Worm (Caenorhabditis elegans) whole organism, L2 larva: ENCODE data around the gene pha-2.

Experiments
- F13H6.1 ChIP-seq: sonication (generic microtip); optimal IDR thresholded peaks from 2 replicates; lab custom pipeline; 2016; ENCODE audit warnings: missing genetic modification characterization, missing compliant biosample characterization
- R02D3.7 ChIP-seq: fragments of 150-350 bp; optimal IDR thresholded peaks from 2 replicates; lab custom pipeline; 2014; ENCODE audit warnings: missing biosample characterization, missing genetic modification characterization
- ZK546.5 ChIP-seq: sonication (generic microtip); optimal IDR thresholded peaks from 2 replicates; lab custom pipeline; 2017; ENCODE audit warnings: missing biosample characterization, missing genetic modification characterization
- alr-1 ChIP-seq: fragments of 150-350 bp; optimal IDR thresholded peaks from 2 replicates; lab custom pipeline; 2014; ENCODE audit warnings: missing biosample characterization, missing genetic modification characterization
- aly-2 ChIP-seq: fragments of 150-350 bp; optimal IDR thresholded peaks from 2 replicates; lab custom pipeline; 2014; ENCODE audit warnings: missing biosample characterization, missing genetic modification characterization
- ama-1 ChIP-seq: fragments of 150-350 bp; optimal IDR thresholded peaks from 2 replicates; lab custom pipeline; 2018; ENCODE audit warnings: inconsistent platforms
- blmp-1 ChIP-seq: sonication (generic microtip); optimal IDR thresholded peaks from 2 replicates; lab custom pipeline; 2017; ENCODE audit warnings: missing genetic modification characterization, mild to moderate bottlenecking, missing compliant biosample characterization, antibody characterized with exemption, moderate library complexity; ENCODE audit not compliant: insufficient read depth
- ceh-16 ChIP-seq: fragments of 150-350 bp; optimal IDR thresholded peaks from 2 replicates; lab custom pipeline; 2014; ENCODE audit warnings: missing biosample characterization, missing genetic modification characterization
- ceh-82 ChIP-seq: fragments of 150-350 bp; optimal IDR thresholded peaks from 2 replicates; lab custom pipeline; 2014; ENCODE audit warnings: missing biosample characterization, missing genetic modification characterization
- dmd-4 ChIP-seq: sonication (generic microtip); optimal IDR thresholded peaks from 2 replicates; lab custom pipeline; 2017; ENCODE audit warnings: missing biosample characterization, missing genetic modification characterization
- egl-27 ChIP-seq: sonication (generic microtip); optimal IDR thresholded peaks from 3 replicates; lab custom pipeline; 2017; ENCODE audit warnings: missing biosample characterization, missing genetic modification reagents, missing genetic modification characterization
- elt-1 ChIP-seq: fragments of 150-350 bp; optimal IDR thresholded peaks from 2 replicates; lab custom pipeline; 2014; ENCODE audit warnings: missing biosample characterization, missing genetic modification characterization
- elt-3 ChIP-seq: sonication (generic microtip); optimal IDR thresholded peaks from 2 replicates; lab custom pipeline; 2017; ENCODE audit warnings: missing biosample characterization, missing genetic modification characterization
- fos-1 ChIP-seq: fragments of 150-350 bp; optimal IDR thresholded peaks from 2 replicates; lab custom pipeline; 2014; ENCODE audit warnings: missing biosample characterization, missing genetic modification characterization
- gmeb-1 ChIP-seq: fragments of 150-350 bp; optimal IDR thresholded peaks from 2 replicates; lab custom pipeline; 2014; ENCODE audit warnings: missing biosample characterization, missing genetic modification characterization
- lin-11 ChIP-seq: fragments of 150-350 bp; sonication (generic microtip); optimal IDR thresholded peaks from 2 replicates; lab custom pipeline; 2014; ENCODE audit warnings: missing biosample characterization, missing genetic modification characterization, inconsistent platforms, mixed read lengths
- lin-13 ChIP-seq: fragments of 150-350 bp; optimal IDR thresholded peaks from 2 replicates; lab custom pipeline; 2014; ENCODE audit warnings: missing biosample characterization, missing genetic modification reagents, missing genetic modification characterization
- lin-39 ChIP-seq: fragments of 150-350 bp; optimal IDR thresholded peaks from 2 replicates; lab custom pipeline; 2014; ENCODE audit warnings: missing biosample characterization, missing genetic modification reagents, missing genetic modification characterization
- lsy-2 ChIP-seq, 2 experiments: fragments of 150-350 bp in 1 of 2; sonication (generic microtip) in 1 of 2; optimal IDR thresholded peaks; 2 replicates each; lab custom pipeline; 2014 to 2017; ENCODE audit warnings: missing biosample characterization in 2 of 2, missing genetic modification characterization in 2 of 2
- mab-5 ChIP-seq: fragments of 150-350 bp; optimal IDR thresholded peaks from 2 replicates; lab custom pipeline; 2014; ENCODE audit warnings: missing biosample characterization, missing genetic modification characterization
- mbf-1 ChIP-seq: sonication (generic microtip); optimal IDR thresholded peaks from 2 replicates; lab custom pipeline; 2017; ENCODE audit warnings: missing biosample characterization, missing genetic modification characterization
- mdl-1 ChIP-seq, 2 experiments: fragments of 150-350 bp in 1 of 2; sonication (generic microtip) in 1 of 2; optimal IDR thresholded peaks; 2 replicates each; lab custom pipeline; 2017; ENCODE audit warnings: missing biosample characterization in 2 of 2, missing genetic modification characterization in 2 of 2
- nhr-10 ChIP-seq: sonication (generic microtip); optimal IDR thresholded peaks from 2 replicates; lab custom pipeline; 2017; ENCODE audit warnings: missing biosample characterization, missing genetic modification characterization
- nhr-11 ChIP-seq: fragments of 150-350 bp; optimal IDR thresholded peaks from 2 replicates; lab custom pipeline; 2014; ENCODE audit warnings: missing biosample characterization, missing genetic modification characterization
- nhr-12 ChIP-seq: fragments of 150-350 bp; optimal IDR thresholded peaks from 2 replicates; lab custom pipeline; 2014; ENCODE audit warnings: missing biosample characterization, missing genetic modification characterization
- nhr-129 ChIP-seq: fragments of 150-350 bp; optimal IDR thresholded peaks from 2 replicates; lab custom pipeline; 2014; ENCODE audit warnings: missing biosample characterization, missing genetic modification characterization
- nhr-21 ChIP-seq: fragments of 150-350 bp; optimal IDR thresholded peaks from 2 replicates; lab custom pipeline; 2014; ENCODE audit warnings: missing biosample characterization, missing genetic modification characterization
- nhr-23 ChIP-seq: fragments of 150-350 bp; optimal IDR thresholded peaks from 2 replicates; lab custom pipeline; 2014; ENCODE audit warnings: missing biosample characterization, missing genetic modification reagents, missing genetic modification characterization
- nhr-237 ChIP-seq: fragments of 150-350 bp; optimal IDR thresholded peaks from 2 replicates; lab custom pipeline; 2014; ENCODE audit warnings: missing biosample characterization, missing genetic modification characterization
- nhr-25 ChIP-seq: fragments of 150-350 bp; sonication (generic microtip); optimal IDR thresholded peaks from 3 replicates; lab custom pipeline; 2014; ENCODE audit warnings: missing biosample characterization, missing genetic modification characterization
- nhr-6 ChIP-seq: fragments of 150-350 bp; optimal IDR thresholded peaks from 2 replicates; lab custom pipeline; 2014; ENCODE audit warnings: missing biosample characterization, missing genetic modification characterization
- nhr-77 ChIP-seq: fragments of 150-350 bp; optimal IDR thresholded peaks from 2 replicates; lab custom pipeline; 2014; ENCODE audit warnings: missing biosample characterization, missing genetic modification characterization
- peb-1 ChIP-seq: fragments of 150-350 bp; optimal IDR thresholded peaks from 2 replicates; lab custom pipeline; 2014; ENCODE audit warnings: missing biosample characterization, missing genetic modification characterization
- skn-1 ChIP-seq: sonication (generic microtip); optimal IDR thresholded peaks from 2 replicates; lab custom pipeline; 2017; ENCODE audit warnings: missing biosample characterization, missing genetic modification characterization
- sma-3 ChIP-seq: sonication (generic microtip); optimal IDR thresholded peaks from 2 replicates; lab custom pipeline; 2016; ENCODE audit warnings: missing genetic modification reagents, missing genetic modification characterization, missing compliant biosample characterization
- sma-9 ChIP-seq, 2 experiments: fragments of 150-350 bp in 1 of 2; sonication (generic microtip) in 1 of 2; optimal IDR thresholded peaks; 2 replicates each; lab custom pipeline; 2014 to 2016; ENCODE audit warnings: missing genetic modification characterization in 2 of 2, mild to moderate bottlenecking in 1 of 2, missing biosample characterization in 1 of 2, missing compliant biosample characterization in 1 of 2, missing genetic modification reagents in 1 of 2, moderate library complexity in 1 of 2
- snpc-4 ChIP-seq: fragments of 150-350 bp; optimal IDR thresholded peaks from 2 replicates; lab custom pipeline; 2014; ENCODE audit warnings: missing biosample characterization, missing genetic modification characterization
- unc-39 ChIP-seq: fragments of 150-350 bp; optimal IDR thresholded peaks from 2 replicates; lab custom pipeline; 2014; ENCODE audit warnings: missing biosample characterization, missing genetic modification characterization
- unc-55 ChIP-seq: fragments of 150-350 bp; sonication (generic microtip); optimal IDR thresholded peaks from 3 replicates; lab custom pipeline; 2014; ENCODE audit warnings: missing biosample characterization, missing genetic modification reagents, missing genetic modification characterization
- zag-1 ChIP-seq: fragments of 150-350 bp; optimal IDR thresholded peaks from 2 replicates; lab custom pipeline; 2014; ENCODE audit warnings: missing biosample characterization, missing genetic modification characterization
- ztf-1 ChIP-seq: fragments of 200-800 bp; sonication (Bioruptor generic); conservative IDR thresholded peaks from 2 replicates; pipeline ENCODE4 v1.3.6; 2022; ENCODE audit warnings: missing genetic modification characterization, missing compliant biosample characterization
- ztf-11 ChIP-seq: sonication (generic microtip); optimal IDR thresholded peaks from 2 replicates; lab custom pipeline; 2017; ENCODE audit warnings: missing biosample characterization, missing genetic modification characterization
- ztf-4 ChIP-seq: fragments of 150-350 bp; optimal IDR thresholded peaks from 2 replicates; lab custom pipeline; 2014; ENCODE audit warnings: missing biosample characterization, missing genetic modification characterization

The pha-2 gene

DNA sequence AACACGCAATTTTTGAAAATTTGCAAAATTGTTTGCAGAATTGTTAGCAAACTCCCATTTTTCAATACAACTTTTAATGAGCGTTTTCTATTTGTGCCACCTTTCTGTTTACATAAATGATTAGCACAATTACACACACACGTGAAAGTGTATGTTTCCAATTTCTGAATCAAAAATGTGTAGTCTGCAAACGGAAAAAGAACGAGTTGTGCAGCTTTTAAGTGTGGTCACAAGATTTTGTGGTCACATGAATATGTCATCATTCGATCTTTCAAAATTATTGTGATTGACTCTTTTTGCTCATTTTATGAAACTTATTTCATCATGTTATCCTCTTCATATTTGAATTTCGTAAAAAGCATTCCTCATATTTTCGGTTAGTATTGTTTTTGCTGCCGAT is 36.1 kb downstream of the pha-2 start (continued):
- TF ChIP-seq mab-5 (tag; lab: Kevin White, UChicago): no peak
- no peak for TF ChIP-seq lin-39 (tag; lab: Kevin White, UChicago)
- TF ChIP-seq nhr-21: no peak
- no peak for TF ChIP-seq ama-1 (lab: Kevin White, UChicago)
- peak; percentile 55 for TF ChIP-seq nhr-129 (tag; lab: Kevin White, UChicago)
- no peak for TF ChIP-seq nhr-11 (tag; lab: Kevin White, UChicago)
- TF ChIP-seq fos-1 (tag; lab: Kevin White, UChicago): no peak

DNA sequence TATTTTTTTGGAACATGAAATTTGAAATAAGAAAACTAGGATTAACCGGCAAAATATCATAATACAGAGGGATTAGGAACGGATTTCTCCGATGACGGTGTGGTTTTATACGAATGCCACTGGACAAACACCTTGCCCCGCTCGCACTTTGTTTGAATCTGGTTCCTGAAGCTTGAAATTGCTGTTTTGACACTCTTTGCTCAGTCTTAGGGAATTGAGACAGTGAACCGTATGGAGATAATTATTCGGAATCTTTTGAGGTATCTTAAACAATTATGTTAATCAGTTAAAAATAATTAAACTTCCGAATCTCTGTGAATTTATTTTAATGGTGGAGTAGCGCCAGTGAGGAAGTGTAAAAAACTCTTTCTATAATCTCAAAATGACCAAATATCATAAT is 37.3 kb downstream of the pha-2 start, which contains the start of gene F13C5.3:
Gene F13C5.3, minus strand, starts transcription at position 101 of the 400 bp plus-strand sequence.
- no peak for TF ChIP-seq nhr-77 (tag; lab: Kevin White, UChicago)
- TF ChIP-seq lin-39 (tag; lab: Kevin White, UChicago): no peak

DNA sequence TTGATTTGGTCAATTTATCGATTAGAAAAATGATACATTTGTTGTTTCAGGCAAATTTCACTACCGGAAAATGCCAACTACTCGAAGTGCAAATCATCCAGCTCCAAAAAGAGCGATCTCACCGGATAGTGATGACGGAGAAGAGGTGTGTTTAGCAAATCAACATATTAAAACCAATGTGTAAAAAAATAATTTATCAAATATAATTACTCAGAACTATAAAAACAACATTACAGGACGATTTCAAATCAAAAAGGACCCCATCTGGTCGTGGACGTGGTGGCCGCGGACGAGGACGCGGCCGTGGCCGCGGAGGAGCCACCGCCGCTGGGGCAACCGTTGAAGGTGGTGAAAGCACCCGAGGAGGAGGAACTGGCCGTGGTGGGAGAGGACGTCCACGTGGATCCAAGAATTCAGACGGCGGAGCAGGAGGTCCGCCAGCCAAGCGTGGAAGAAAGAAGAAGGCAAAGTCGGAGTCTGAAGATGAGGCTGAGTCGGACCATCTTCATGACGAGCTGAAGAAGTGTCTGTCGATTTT is 42.8 kb downstream of the pha-2 start, which contains the start of gene F13C5.2:
Gene F13C5.2, plus strand, starts transcription at position 51 of the 538 bp plus-strand sequence.
- TF ChIP-seq blmp-1 (tag; lab: Kevin White, UChicago) (no peak), fos-1 (tag; lab: Kevin White, UChicago) (no peak), R02D3.7 (no peak), elt-1 (tag; lab: Kevin White, UChicago) (no peak), sma-9 (GFP tag; optimal IDR thresholded peaks at IDR 0.05; lab: Kevin White, UChicago) (no peak), sma-9 (tag; optimal IDR thresholded peaks at IDR 0.05; lab: Kevin White, UChicago) (no peak), nhr-23 (tag; lab: Kevin White, UChicago) (no peak), nhr-21 (no peak), unc-39 (no peak), ama-1 (lab: Kevin White, UChicago) (no peak), elt-3 (tag; lab: Kevin White, UChicago) (no peak), zag-1 (tag; lab: Kevin White, UChicago) (no peak), nhr-11 (tag; lab: Kevin White, UChicago) (no peak), lin-13 (GFP tag; lab: Kevin White, UChicago) (no peak), ceh-16 (no peak), nhr-12 (no peak), mab-5 (tag; lab: Kevin White, UChicago) (no peak), peb-1 (tag; lab: Kevin White, UChicago) (no peak), egl-27 (tag; lab: Kevin White, UChicago) (no peak), lsy-2 (tag; optimal IDR thresholded peaks at IDR 0.05; lab: Kevin White, UChicago) (no peak)

DNA sequence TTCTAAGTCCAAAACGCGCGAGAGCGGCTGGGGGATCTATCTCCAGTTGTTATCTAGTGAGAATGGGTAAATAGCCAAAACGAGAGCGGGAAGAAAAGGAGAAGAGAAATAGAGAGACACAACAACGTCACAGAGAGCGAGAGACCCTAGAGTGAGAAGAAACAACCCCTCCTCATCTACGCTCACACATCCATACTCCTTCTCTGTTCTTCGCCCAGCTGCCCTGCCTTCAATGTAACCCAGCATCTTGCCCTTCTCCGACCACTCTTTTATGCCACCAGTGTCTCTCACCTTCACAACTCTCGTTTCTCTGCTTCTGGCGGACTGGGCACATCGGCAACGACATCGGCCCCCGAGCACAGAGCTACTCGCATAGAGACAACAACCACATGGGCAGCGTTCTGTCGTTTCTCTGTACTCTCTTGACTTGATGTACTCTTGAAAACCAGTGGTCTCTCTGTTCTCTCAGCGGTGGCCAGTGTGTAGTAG is 43.5 kb downstream of the pha-2 start:
- peak; percentile 64 for TF ChIP-seq blmp-1 (tag; lab: Kevin White, UChicago)
- TF ChIP-seq elt-3 (tag; lab: Kevin White, UChicago): no peak
- no peak for TF ChIP-seq lin-39 (tag; lab: Kevin White, UChicago)
- no peak for TF ChIP-seq nhr-10 (tag; lab: Kevin White, UChicago)
- peak; percentile 62 for TF ChIP-seq nhr-21
- TF ChIP-seq nhr-25 (tag; lab: Kevin White, UChicago): peak; percentile 80
- peak; percentile 63 for TF ChIP-seq sma-3 (GFP tag; lab: Kevin White, UChicago)
- no peak for TF ChIP-seq elt-1 (tag; lab: Kevin White, UChicago)
- peak; percentile 85 for TF ChIP-seq nhr-6 (tag; lab: Kevin White, UChicago)
- no peak for TF ChIP-seq alr-1 (tag; lab: Kevin White, UChicago)
- no peak for TF ChIP-seq ZK546.5 (tag; lab: Kevin White, UChicago)
- TF ChIP-seq ama-1 (lab: Kevin White, UChicago): no peak
- TF ChIP-seq ztf-4: peak; percentile 72
- peak; percentile 48 for TF ChIP-seq nhr-23 (tag; lab: Kevin White, UChicago)
- TF ChIP-seq egl-27 (tag; lab: Kevin White, UChicago): peak; percentile 63
- TF ChIP-seq ceh-16: peak; percentile 37
- TF ChIP-seq ztf-11: no peak
- peak; percentile 12 for TF ChIP-seq unc-39
- peak; percentile 56 for TF ChIP-seq lin-11
- no peak for TF ChIP-seq ceh-82
- peak; percentile 89 for TF ChIP-seq zag-1 (tag; lab: Kevin White, UChicago)
- TF ChIP-seq gmeb-1 (tag; lab: Kevin White, UChicago): peak; percentile 42
- no peak for TF ChIP-seq skn-1
- TF ChIP-seq dmd-4 (tag; lab: Kevin White, UChicago): no peak
- no peak for TF ChIP-seq nhr-77 (tag; lab: Kevin White, UChicago)
- no peak for TF ChIP-seq nhr-237 (tag; lab: Kevin White, UChicago)
- no peak for TF ChIP-seq mbf-1
- peak; percentile 74 for TF ChIP-seq unc-55 (GFP tag; lab: Kevin White, UChicago)
- peak; percentile 86 to 96 for TF ChIP-seq mdl-1 (tag; optimal IDR thresholded peaks at IDR 0.05; lab: Kevin White, UChicago)
- peak; percentile 88 for TF ChIP-seq peb-1 (tag; lab: Kevin White, UChicago)
- TF ChIP-seq fos-1 (tag; lab: Kevin White, UChicago): peak; percentile 84
- no peak for TF ChIP-seq ztf-1 (GFP tag; lab: Robert Waterston, UW)
- peak; percentile 95 for TF ChIP-seq F13H6.1 (tag; lab: Kevin White, UChicago)
- no peak for TF ChIP-seq R02D3.7
- peak; percentile 54 for TF ChIP-seq snpc-4 (tag; lab: Kevin White, UChicago)
- TF ChIP-seq lin-13 (GFP tag; lab: Kevin White, UChicago): peak; percentile 76
- TF ChIP-seq nhr-11 (tag; lab: Kevin White, UChicago): no peak
- no peak for TF ChIP-seq aly-2 (tag; lab: Kevin White, UChicago)
